In genomic region chrV:15136772-15137171, ce11 we compare ENCODE assay signal across 2 worm cellular contexts.
TF ChIP-seq lines count a peak whose summit lies in the region.

TSS of gene aipl-1 (minus strand) at chrV:15136801.

TF ChIP-seq in whole organism, L1 larva, 84 proteins besides CTCF, POLR2A, EP300 and RAD21 (continued from another document and continues in another):
- TF ChIP-seq hlh-17 (GFP tag; optimal IDR thresholded peaks at IDR 0.05; lab: Kevin White, UChicago; ENCODE audit: borderline replicate concordance): no peak
- peak; percentile 56 for TF ChIP-seq nhr-90 (tag; optimal IDR thresholded peaks at IDR 0.05; lab: Kevin White, UChicago; ENCODE audit: poor library complexity)
- TF ChIP-seq ceh-82 (tag; optimal IDR thresholded peaks at IDR 0.05; lab: Kevin White, UChicago): peak; percentile 79 to 92 (median 87)
- TF ChIP-seq egl-27 (tag; optimal IDR thresholded peaks at IDR 0.05; lab: Kevin White, UChicago): no peak
- peak; percentile 72; the same call in 1 of the 2 replicates for TF ChIP-seq nhr-19 (GFP tag; conservative IDR thresholded peaks at IDR 0.05; lab: Robert Waterston, UW)
- peak; percentile 89 for TF ChIP-seq pax-3 (tag; optimal IDR thresholded peaks at IDR 0.05; lab: Kevin White, UChicago)
- no peak for TF ChIP-seq pqm-1 (tag; optimal IDR thresholded peaks at IDR 0.05; lab: Kevin White, UChicago)
- TF ChIP-seq nhr-85 (tag; lab: Kevin White, UChicago): peak; percentile 47
- TF ChIP-seq grh-1 (GFP tag; IDR thresholded peaks at IDR 0.05; lab: Robert Waterston, UW): 0 out of 2 replicates have a peak, but pooled peaks have one; percentile 11
- TF ChIP-seq C04F5.9 (tag; optimal IDR thresholded peaks at IDR 0.05; lab: Kevin White, UChicago): no peak
- TF ChIP-seq nhr-12 (tag; optimal IDR thresholded peaks at IDR 0.05; lab: Kevin White, UChicago): no peak
- no peak for TF ChIP-seq Y116A8C.19 (tag; optimal IDR thresholded peaks at IDR 0.05; lab: Kevin White, UChicago; ENCODE audit: borderline replicate concordance)
- TF ChIP-seq lin-15B (tag; optimal IDR thresholded peaks at IDR 0.05; lab: Kevin White, UChicago): peak; percentile 94
- peak; percentile 69 for TF ChIP-seq xbp-1 (tag; optimal IDR thresholded peaks at IDR 0.05; lab: Kevin White, UChicago)
- peak; percentile 79 for TF ChIP-seq nhr-47 (tag; optimal IDR thresholded peaks at IDR 0.05; lab: Kevin White, UChicago)
- peak; percentile 63 for TF ChIP-seq swsn-7 (tag; optimal IDR thresholded peaks at IDR 0.05; lab: Kevin White, UChicago)
- no peak for TF ChIP-seq sox-4 (tag; optimal IDR thresholded peaks at IDR 0.05; lab: Kevin White, UChicago)
- TF ChIP-seq zip-4 (GFP tag; optimal IDR thresholded peaks at IDR 0.05; lab: Kevin White, UChicago): no peak
- TF ChIP-seq C16A3.4 (tag; optimal IDR thresholded peaks at IDR 0.05; lab: Kevin White, UChicago): peak; percentile 94
- TF ChIP-seq fos-1 (tag; optimal IDR thresholded peaks at IDR 0.05; lab: Kevin White, UChicago): peak; percentile 75
- peak; percentile 78 for TF ChIP-seq nhr-20 (tag; optimal IDR thresholded peaks at IDR 0.05; lab: Kevin White, UChicago)
- TF ChIP-seq dsc-1 (tag; optimal IDR thresholded peaks at IDR 0.05; lab: Kevin White, UChicago): peak; percentile 36
- TF ChIP-seq zag-1 (tag; optimal IDR thresholded peaks at IDR 0.05; lab: Kevin White, UChicago): no peak
- TF ChIP-seq unc-86 (tag; optimal IDR thresholded peaks at IDR 0.05; lab: Kevin White, UChicago): peak; percentile 49
- peak; percentile 81 for TF ChIP-seq lin-13 (GFP tag; optimal IDR thresholded peaks at IDR 0.05; lab: Kevin White, UChicago)
- no peak for TF ChIP-seq unc-30 (tag; optimal IDR thresholded peaks at IDR 0.05; lab: Kevin White, UChicago)
- peak; percentile 87 for TF ChIP-seq nhr-71 (tag; optimal IDR thresholded peaks at IDR 0.05; lab: Kevin White, UChicago)
- TF ChIP-seq ets-5 (GFP tag; IDR thresholded peaks at IDR 0.05; lab: Robert Waterston, UW): no peak
- TF ChIP-seq sptf-1 (tag; optimal IDR thresholded peaks at IDR 0.05; lab: Kevin White, UChicago): no peak
- TF ChIP-seq irx-1 (tag; optimal IDR thresholded peaks at IDR 0.05; lab: Kevin White, UChicago): peak; percentile 13
- peak; percentile 41 for TF ChIP-seq jun-1 (tag; optimal IDR thresholded peaks at IDR 0.05; lab: Kevin White, UChicago)
- peak; percentile 66 for TF ChIP-seq isw-1 (GFP tag; IDR thresholded peaks at IDR 0.05; lab: Robert Waterston, UW)
- TF ChIP-seq tlp-1 (tag; optimal IDR thresholded peaks at IDR 0.05; lab: Kevin White, UChicago): no peak
- peak; percentile 21 for TF ChIP-seq elt-2 (tag; optimal IDR thresholded peaks at IDR 0.05; lab: Kevin White, UChicago)
- peak in 1 of 2 experiments; percentile 59 for TF ChIP-seq mdl-1 (tag; optimal IDR thresholded peaks at IDR 0.05; lab: Kevin White, UChicago)
- peak; percentile 86 for TF ChIP-seq lin-14 (GFP tag; optimal IDR thresholded peaks at IDR 0.05; lab: Kevin White, UChicago)
- peak; percentile 47 for TF ChIP-seq fkh-10 (GFP tag; optimal IDR thresholded peaks at IDR 0.05; lab: Kevin White, UChicago)
- TF ChIP-seq tbx-2 (tag; optimal IDR thresholded peaks at IDR 0.05; lab: Kevin White, UChicago): peak; percentile 70
- peak; percentile 90 to 92 for TF ChIP-seq efl-1 (optimal IDR thresholded peaks at IDR 0.05; lab: Kevin White, UChicago)
- peak; percentile 88 to 99 for TF ChIP-seq efl-1 (GFP tag; optimal IDR thresholded peaks at IDR 0.05 in 1 of 2; lab: Kevin White, UChicago)
- no peak for TF ChIP-seq efl-3 (GFP tag; optimal IDR thresholded peaks at IDR 0.05; lab: Kevin White, UChicago)
- peak; percentile 24 for TF ChIP-seq nhr-11 (tag; optimal IDR thresholded peaks at IDR 0.05; lab: Kevin White, UChicago)
- peak; percentile 93 for TF ChIP-seq rnt-1 (tag; optimal IDR thresholded peaks at IDR 0.05; lab: Kevin White, UChicago)
- TF ChIP-seq unc-130 (tag; optimal IDR thresholded peaks at IDR 0.05; lab: Kevin White, UChicago): peak; percentile 76
- no peak for TF ChIP-seq C34B4.2 (tag; optimal IDR thresholded peaks at IDR 0.05; lab: Kevin White, UChicago)
- TF ChIP-seq mep-1 (tag; optimal IDR thresholded peaks at IDR 0.05; lab: Kevin White, UChicago): peak; percentile 84
- TF ChIP-seq hlh-4 (tag; optimal IDR thresholded peaks at IDR 0.05; lab: Kevin White, UChicago): no peak
- no peak for TF ChIP-seq ceh-8 (GFP tag; optimal IDR thresholded peaks at IDR 0.05; lab: Kevin White, UChicago)
- peak; percentile 86 for TF ChIP-seq skn-1 (tag; optimal IDR thresholded peaks at IDR 0.05; lab: Kevin White, UChicago)
- no peak for TF ChIP-seq unc-62 (GFP tag; optimal IDR thresholded peaks at IDR 0.05; lab: Kevin White, UChicago)
- TF ChIP-seq ztf-11 (tag; optimal IDR thresholded peaks at IDR 0.05; lab: Kevin White, UChicago): peak in 1 of 2 experiments; percentile 67
- TF ChIP-seq elt-3 (tag; optimal IDR thresholded peaks at IDR 0.05; lab: Kevin White, UChicago): peak in 2 of 6 experiments; percentile 9 to 83
- peak; percentile 83 for TF ChIP-seq lir-3 (tag; optimal IDR thresholded peaks at IDR 0.05; lab: Kevin White, UChicago; ENCODE audit: poor library complexity)
- TF ChIP-seq lin-39 (tag; optimal IDR thresholded peaks at IDR 0.05; lab: Kevin White, UChicago): no peak
- TF ChIP-seq pag-3 (tag; optimal IDR thresholded peaks at IDR 0.05; lab: Kevin White, UChicago; ENCODE audit: borderline replicate concordance, insufficient read depth): no peak
- peak; percentile 61 for TF ChIP-seq F16B12.6 (tag; optimal IDR thresholded peaks at IDR 0.05; lab: Kevin White, UChicago)
- TF ChIP-seq ceh-63 (GFP tag; optimal IDR thresholded peaks at IDR 0.05; lab: Kevin White, UChicago): no peak
- peak; percentile 86 for TF ChIP-seq snu-23 (GFP tag; optimal IDR thresholded peaks at IDR 0.05; lab: Kevin White, UChicago)
- TF ChIP-seq nhr-77 (tag; optimal IDR thresholded peaks at IDR 0.05; lab: Kevin White, UChicago): peak; percentile 76
- TF ChIP-seq lsy-2 (tag; optimal IDR thresholded peaks at IDR 0.05; lab: Kevin White, UChicago): peak; percentile 74 to 92
- TF ChIP-seq nhr-28 (tag; optimal IDR thresholded peaks at IDR 0.05; lab: Kevin White, UChicago): no peak
- no peak for TF ChIP-seq hpl-2 (GFP tag; optimal IDR thresholded peaks at IDR 0.05; lab: Kevin White, UChicago)
- TF ChIP-seq ztf-4 (tag; optimal IDR thresholded peaks at IDR 0.05; lab: Kevin White, UChicago): no peak
- TF ChIP-seq nhr-237 (tag; optimal IDR thresholded peaks at IDR 0.05; lab: Kevin White, UChicago): peak; percentile 6
- no peak for TF ChIP-seq alr-1 (tag; optimal IDR thresholded peaks at IDR 0.05; lab: Kevin White, UChicago; ENCODE audit: borderline replicate concordance)

TF ChIP-seq in whole organism, L3 larva, 47 proteins besides CTCF, POLR2A, EP300 and RAD21 (continued from another document):
- TF ChIP-seq pha-4 (tag; optimal IDR thresholded peaks at IDR 0.05; lab: Kevin White, UChicago) (peak; percentile 95), fkh-2 (tag; optimal IDR thresholded peaks at IDR 0.05; lab: Kevin White, UChicago) (no peak), mml-1 (tag; optimal IDR thresholded peaks at IDR 0.05; lab: Kevin White, UChicago) (no peak), nhr-11 (tag; optimal IDR thresholded peaks at IDR 0.05; lab: Kevin White, UChicago) (no peak), nhr-28 (tag; optimal IDR thresholded peaks at IDR 0.05; lab: Kevin White, UChicago) (no peak), sea-2 (GFP tag; optimal IDR thresholded peaks at IDR 0.05; lab: Kevin White, UChicago) (no peak), nfya-1 (tag; optimal IDR thresholded peaks at IDR 0.05; lab: Kevin White, UChicago; ENCODE audit: insufficient read depth) (peak; percentile 84), nhr-76 (tag; optimal IDR thresholded peaks at IDR 0.05; lab: Kevin White, UChicago) (no peak), tbx-2 (tag; optimal IDR thresholded peaks at IDR 0.05; lab: Kevin White, UChicago) (no peak), nhr-237 (tag; optimal IDR thresholded peaks at IDR 0.05; lab: Kevin White, UChicago) (no peak), elt-3 (tag; optimal IDR thresholded peaks at IDR 0.05; lab: Kevin White, UChicago) (peak in 1 of 3 experiments; percentile 66), fkh-10 (GFP tag; optimal IDR thresholded peaks at IDR 0.05; lab: Kevin White, UChicago) (peak; percentile 60), lsy-12 (tag; optimal IDR thresholded peaks at IDR 0.05; lab: Kevin White, UChicago) (no peak), ceh-16 (tag; optimal IDR thresholded peaks at IDR 0.05; lab: Kevin White, UChicago) (no peak), eor-1 (tag; optimal IDR thresholded peaks at IDR 0.05; lab: Kevin White, UChicago) (no peak), fos-1 (tag; optimal IDR thresholded peaks at IDR 0.05; lab: Kevin White, UChicago) (no peak), ceh-28 (tag; optimal IDR thresholded peaks at IDR 0.05; lab: Kevin White, UChicago) (peak; percentile 42), R02D3.7 (tag; optimal IDR thresholded peaks at IDR 0.05; lab: Kevin White, UChicago) (peak; percentile 69), ztf-4 (tag; optimal IDR thresholded peaks at IDR 0.05; lab: Kevin White, UChicago) (no peak), unc-39 (tag; optimal IDR thresholded peaks at IDR 0.05; lab: Kevin White, UChicago) (no peak), egl-27 (tag; optimal IDR thresholded peaks at IDR 0.05; lab: Kevin White, UChicago) (no peak)
